Fruit fly (Drosophila melanogaster): ENCODE data around the gene eRF3.
A peak's percentile ranks its signal among the peaks of the same experiment; 100 is the strongest.

Gene eRF3

dm6 chr2L:12468813-12469212 is 34.6 kb downstream of the eRF3 start (continued):
- TF ChIP-seq CG11504 (tag; optimal IDR thresholded peaks at IDR 0.05) (no peak), CG13123 (GFP tag; optimal IDR thresholded peaks at IDR 0.05) (no peak), CG9797 (GFP tag; optimal IDR thresholded peaks at IDR 0.05) (no peak), CG10543 (GFP tag; optimal IDR thresholded peaks at IDR 0.05) (peak; percentile 3), az2 (GFP tag; optimal IDR thresholded peaks at IDR 0.05) (no peak), so (GFP tag; IDR thresholded peaks at IDR 0.05) (peak; percentile 55; the same call in 1 of the 3 replicates), zen2 (GFP tag; IDR thresholded peaks at IDR 0.05; ENCODE audit: partially characterized antibody) (no peak), CG12769 (tag; optimal IDR thresholded peaks at IDR 0.05) (peak; percentile 65), kni (GFP tag; optimal IDR thresholded peaks at IDR 0.05) (no peak), tx (GFP tag; optimal IDR thresholded peaks at IDR 0.05) (no peak), CG4404 (GFP tag; IDR thresholded peaks at IDR 0.05) (no peak), CG8388 (GFP tag; optimal IDR thresholded peaks at IDR 0.05) (no peak), CG12744 (GFP tag; optimal IDR thresholded peaks at IDR 0.05) (no peak), Vsx1 (GFP tag; optimal IDR thresholded peaks at IDR 0.05) (no peak), CG11398 (GFP tag; optimal IDR thresholded peaks at IDR 0.05) (no peak), amos (GFP tag; IDR thresholded peaks at IDR 0.05; ENCODE audit: partially characterized antibody) (no peak), sisA (GFP tag; IDR thresholded peaks at IDR 0.05) (no peak), CG12942 (GFP tag; optimal IDR thresholded peaks at IDR 0.05) (no peak), cwo (GFP tag; optimal IDR thresholded peaks at IDR 0.05) (no peak), Mad (GFP tag; optimal IDR thresholded peaks at IDR 0.05) (no peak), pb (GFP tag; optimal IDR thresholded peaks at IDR 0.05) (no peak), CG5245 (GFP tag; optimal IDR thresholded peaks at IDR 0.05) (no peak), jing (GFP tag; optimal IDR thresholded peaks at IDR 0.05) (no peak), slbo (GFP tag; IDR thresholded peaks at IDR 0.05) (0 out of 2 replicates have a peak, but pooled peaks have one; percentile 3), Fer1 (GFP tag; optimal IDR thresholded peaks at IDR 0.05) (peak; percentile 10), bab2 (GFP tag; optimal IDR thresholded peaks at IDR 0.05) (no peak), br (optimal IDR thresholded peaks at IDR 0.05) (no peak), CkIIα-i1 (GFP tag; IDR thresholded peaks at IDR 0.05) (no peak), CG1603 (tag; optimal IDR thresholded peaks at IDR 0.05) (no peak), C15 (GFP tag; IDR thresholded peaks at IDR 0.05) (no peak), Pdp1 (GFP tag; optimal IDR thresholded peaks at IDR 0.05) (peak in 1 of 2 experiments; percentile 7), crp (GFP tag; optimal IDR thresholded peaks at IDR 0.05) (no peak), p53 (GFP tag; optimal IDR thresholded peaks at IDR 0.05) (no peak), crol (GFP tag; IDR thresholded peaks at IDR 0.05) (no peak), Elba2 (GFP tag; optimal IDR thresholded peaks at IDR 0.05) (no peak), CG8089 (GFP tag; optimal IDR thresholded peaks at IDR 0.05) (no peak), maf-S (GFP tag; optimal IDR thresholded peaks at IDR 0.05) (peak; percentile 6), CG2116 (GFP tag; optimal IDR thresholded peaks at IDR 0.05) (no peak), CG17912 (GFP tag; optimal IDR thresholded peaks at IDR 0.05) (no peak), klu (GFP tag; IDR thresholded peaks at IDR 0.05) (no peak), fd64A (GFP tag; optimal IDR thresholded peaks at IDR 0.05) (no peak), D19B (GFP tag; optimal IDR thresholded peaks at IDR 0.05) (peak; percentile 9), CG1647 (GFP tag; optimal IDR thresholded peaks at IDR 0.05) (no peak), bowl (GFP tag; IDR thresholded peaks at IDR 0.05) (no peak), cas (GFP tag; IDR thresholded peaks at IDR 0.05) (no peak), CG17385 (GFP tag; optimal IDR thresholded peaks at IDR 0.05) (peak; percentile 4), lov (optimal IDR thresholded peaks at IDR 0.05) (no peak), lov (GFP tag; IDR thresholded peaks at IDR 0.05) (no peak), CG14014 (GFP tag; IDR thresholded peaks at IDR 0.05) (0 out of 2 replicates have a peak, but pooled peaks have one; percentile 4), Drgx (GFP tag; IDR thresholded peaks at IDR 0.05) (no peak), zen (tag; optimal IDR thresholded peaks at IDR 0.05) (no peak), tgo (GFP tag; IDR thresholded peaks at IDR 0.05) (no peak), H15 (GFP tag; IDR thresholded peaks at IDR 0.05) (no peak)

Data from whole organism, embryonic.